Worm (Caenorhabditis elegans): Measurements from ENCODE around the gene ZC477.4.

Gene ZC477.4

ce11 chrIV:7098509-7099065, at the start of gene ZC477.4:
TSS of gene ZC477.4 (minus strand) at chrIV:7098784.
- TF ChIP-seq T22C8.4 (GFP tag; IDR thresholded peaks at IDR 0.05) (no peak), ztf-29 (GFP tag; IDR thresholded peaks at IDR 0.05) (no peak), flt-1 (GFP tag; IDR thresholded peaks at IDR 0.05) (no peak), ref-1 (GFP tag; conservative IDR thresholded peaks at IDR 0.05) (no peak), ztf-23 (GFP tag; IDR thresholded peaks at IDR 0.05) (no peak), med-1 (GFP tag; optimal IDR thresholded peaks at IDR 0.05; ENCODE audit: insufficient read depth) (no peak), tab-1 (GFP tag; IDR thresholded peaks at IDR 0.05) (no peak), cog-1 (tag; optimal IDR thresholded peaks at IDR 0.05) (no peak), klf-2 (GFP tag; conservative IDR thresholded peaks at IDR 0.05) (no peak)

- TF ChIP-seq klf-2 (GFP tag; conservative IDR thresholded peaks at IDR 0.05): no peak
- no peak for TF ChIP-seq cog-1 (tag; optimal IDR thresholded peaks at IDR 0.05)
- no peak for TF ChIP-seq flt-1 (GFP tag; IDR thresholded peaks at IDR 0.05)
- no peak for TF ChIP-seq ztf-29 (GFP tag; IDR thresholded peaks at IDR 0.05)
- no peak for TF ChIP-seq T22C8.4 (GFP tag; IDR thresholded peaks at IDR 0.05)
- TF ChIP-seq ref-1 (GFP tag; conservative IDR thresholded peaks at IDR 0.05): no peak
- TF ChIP-seq ztf-23 (GFP tag; IDR thresholded peaks at IDR 0.05): no peak
- no peak for TF ChIP-seq tab-1 (GFP tag; IDR thresholded peaks at IDR 0.05)
- TF ChIP-seq med-1 (GFP tag; optimal IDR thresholded peaks at IDR 0.05; ENCODE audit: insufficient read depth): no peak
Observed at ce11 chrIV:7147722-7148121, 49.1 kb upstream of the ZC477.4 start.

- TF ChIP-seq klf-2 (GFP tag; conservative IDR thresholded peaks at IDR 0.05): no peak
- TF ChIP-seq T22C8.4 (GFP tag; IDR thresholded peaks at IDR 0.05): no peak
- no peak for TF ChIP-seq flt-1 (GFP tag; IDR thresholded peaks at IDR 0.05)
- TF ChIP-seq tab-1 (GFP tag; IDR thresholded peaks at IDR 0.05): no peak
- no peak for TF ChIP-seq ztf-23 (GFP tag; IDR thresholded peaks at IDR 0.05)
- TF ChIP-seq ztf-29 (GFP tag; IDR thresholded peaks at IDR 0.05): no peak
- TF ChIP-seq cog-1 (tag; optimal IDR thresholded peaks at IDR 0.05): no peak
- no peak for TF ChIP-seq med-1 (GFP tag; optimal IDR thresholded peaks at IDR 0.05; ENCODE audit: insufficient read depth)
Observed at ce11 chrIV:7144670-7145257, 46.2 kb upstream of the ZC477.4 start, which contains the start of gene hecd-1. TSS of gene hecd-1 (minus strand) at chrIV:7144720.

- TF ChIP-seq ztf-23 (GFP tag; IDR thresholded peaks at IDR 0.05): no peak
Observed at ce11 chrIV:7139143-7139542, 40.6 kb upstream of the ZC477.4 start.

ce11 chrIV:7133983-7134382, 35.4 kb upstream of the ZC477.4 start, which contains the start of gene mutd-1:
TSS of gene mutd-1 (minus strand) at chrIV:7134083.
- TF ChIP-seq ztf-23 (GFP tag; IDR thresholded peaks at IDR 0.05) (no peak), cog-1 (tag; optimal IDR thresholded peaks at IDR 0.05) (no peak), ztf-29 (GFP tag; IDR thresholded peaks at IDR 0.05) (no peak), flt-1 (GFP tag; IDR thresholded peaks at IDR 0.05) (no peak), klf-2 (GFP tag; conservative IDR thresholded peaks at IDR 0.05) (no peak), T22C8.4 (GFP tag; IDR thresholded peaks at IDR 0.05) (no peak), ref-1 (GFP tag; conservative IDR thresholded peaks at IDR 0.05) (no peak), med-1 (GFP tag; optimal IDR thresholded peaks at IDR 0.05; ENCODE audit: insufficient read depth) (no peak), tab-1 (GFP tag; IDR thresholded peaks at IDR 0.05) (no peak)

- no peak for TF ChIP-seq ref-1 (GFP tag; conservative IDR thresholded peaks at IDR 0.05)
- TF ChIP-seq T22C8.4 (GFP tag; IDR thresholded peaks at IDR 0.05): peak; percentile 42; the same call in 1 of the 2 replicates
Observed at ce11 chrIV:7133140-7133539, 34.6 kb upstream of the ZC477.4 start, which contains the start of gene cyn-12. TSS of gene cyn-12 (minus strand) at chrIV:7133217.

- TF ChIP-seq med-1 (GFP tag; optimal IDR thresholded peaks at IDR 0.05; ENCODE audit: insufficient read depth) (no peak), ztf-29 (GFP tag; IDR thresholded peaks at IDR 0.05) (no peak), ztf-23 (GFP tag; IDR thresholded peaks at IDR 0.05) (no peak), T22C8.4 (GFP tag; IDR thresholded peaks at IDR 0.05) (no peak), klf-2 (GFP tag; conservative IDR thresholded peaks at IDR 0.05) (no peak), tab-1 (GFP tag; IDR thresholded peaks at IDR 0.05) (no peak), flt-1 (GFP tag; IDR thresholded peaks at IDR 0.05) (no peak), cog-1 (tag; optimal IDR thresholded peaks at IDR 0.05) (no peak), ref-1 (GFP tag; conservative IDR thresholded peaks at IDR 0.05) (no peak)
Observed at ce11 chrIV:7131780-7132179, 33.2 kb upstream of the ZC477.4 start, which contains the start of gene grsp-3. TSS of gene grsp-3 (minus strand) at chrIV:7131928.

ce11 chrIV:7121313-7122055, 22.9 kb upstream of the ZC477.4 start, which contains the start of the genes C34D4.10 and str-48:
TSS of gene C34D4.10 (minus strand) at chrIV:7121413.
TSS of gene str-48 (plus strand) at chrIV:7122005.
- TF ChIP-seq med-1 (GFP tag; optimal IDR thresholded peaks at IDR 0.05; ENCODE audit: insufficient read depth): no peak
- no peak for TF ChIP-seq ztf-23 (GFP tag; IDR thresholded peaks at IDR 0.05)
- no peak for TF ChIP-seq cog-1 (tag; optimal IDR thresholded peaks at IDR 0.05)
- no peak for TF ChIP-seq ref-1 (GFP tag; conservative IDR thresholded peaks at IDR 0.05)
- no peak for TF ChIP-seq tab-1 (GFP tag; IDR thresholded peaks at IDR 0.05)
- TF ChIP-seq klf-2 (GFP tag; conservative IDR thresholded peaks at IDR 0.05): no peak
- no peak for TF ChIP-seq flt-1 (GFP tag; IDR thresholded peaks at IDR 0.05)
- no peak for TF ChIP-seq ztf-29 (GFP tag; IDR thresholded peaks at IDR 0.05)
- no peak for TF ChIP-seq T22C8.4 (GFP tag; IDR thresholded peaks at IDR 0.05)

- TF ChIP-seq tab-1 (GFP tag; IDR thresholded peaks at IDR 0.05) (no peak), T22C8.4 (GFP tag; IDR thresholded peaks at IDR 0.05) (no peak), flt-1 (GFP tag; IDR thresholded peaks at IDR 0.05) (no peak), med-1 (GFP tag; optimal IDR thresholded peaks at IDR 0.05; ENCODE audit: insufficient read depth) (no peak), ref-1 (GFP tag; conservative IDR thresholded peaks at IDR 0.05) (no peak), klf-2 (GFP tag; conservative IDR thresholded peaks at IDR 0.05) (no peak)
Observed at ce11 chrIV:7114599-7114998, 16.0 kb upstream of the ZC477.4 start, which contains the start of gene nas-8. TSS of gene nas-8 (plus strand) at chrIV:7114899.
